Worm (Caenorhabditis elegans): ENCODE results near the gene clc-19.

ce11 chrIII:887874-888299 lies 14.5 kb upstream of the clc-19 start:
- TF ChIP-seq pha-2 (tag; optimal IDR thresholded peaks at IDR 0.05) = no peak
- peak; percentile 42 for TF ChIP-seq ceh-18 (tag; optimal IDR thresholded peaks at IDR 0.05)
- peak; percentile 68 for TF ChIP-seq ceh-19 (GFP tag; optimal IDR thresholded peaks at IDR 0.05)
- no peak for TF ChIP-seq ama-1 (optimal IDR thresholded peaks at IDR 0.05)
- TF ChIP-seq rnt-1 (tag; optimal IDR thresholded peaks at IDR 0.05) = peak; percentile 10
- no peak for TF ChIP-seq odd-2 (tag; optimal IDR thresholded peaks at IDR 0.05)
- TF ChIP-seq nfya-1 (tag; optimal IDR thresholded peaks at IDR 0.05) = peak; percentile 71
- no peak for TF ChIP-seq zip-5 (tag; optimal IDR thresholded peaks at IDR 0.05)
- TF ChIP-seq ahr-1 (tag; optimal IDR thresholded peaks at IDR 0.05) = no peak
- TF ChIP-seq dmd-4 (tag; optimal IDR thresholded peaks at IDR 0.05; ENCODE audit: borderline replicate concordance) = no peak
- no peak for TF ChIP-seq hlh-8 (tag; optimal IDR thresholded peaks at IDR 0.05)
- TF ChIP-seq ceh-24 (tag; optimal IDR thresholded peaks at IDR 0.05) = no peak
- TF ChIP-seq fkh-10 (GFP tag; optimal IDR thresholded peaks at IDR 0.05) = peak; percentile 44
